Worm (Caenorhabditis elegans) whole organism, mixed stage, embryonic: ENCODE results near the gene madf-5.

ENCODE experiments used
- M03D4.4 ChIP-seq: sonication (generic microtip); optimal IDR thresholded peaks from 2 replicates; lab custom pipeline; 2017; ENCODE audit warnings: mild to moderate bottlenecking, missing genetic modification characterization, missing compliant biosample characterization
- bed-3 ChIP-seq: fragments of 200-800 bp; sonication (Bioruptor generic); optimal IDR thresholded peaks from 3 replicates; lab custom pipeline; 2018; ENCODE audit warnings: mild to moderate bottlenecking, missing genetic modification characterization, moderate library complexity, missing compliant biosample characterization
- blmp-1 ChIP-seq: fragments of 150-350 bp; optimal IDR thresholded peaks from 2 replicates; lab custom pipeline; 2014; ENCODE audit warnings: missing biosample characterization, missing genetic modification characterization
- ceh-43 ChIP-seq: fragments of 200-800 bp; sonication (Bioruptor generic); optimal IDR thresholded peaks from 2 replicates; lab custom pipeline; 2018; ENCODE audit warnings: mild to moderate bottlenecking, missing genetic modification characterization, moderate library complexity, missing compliant biosample characterization
- ceh-83 ChIP-seq: fragments of 200-800 bp; sonication (Bioruptor generic); optimal IDR thresholded peaks from 2 replicates; lab custom pipeline; 2018; ENCODE audit warnings: mild to moderate bottlenecking, missing genetic modification characterization, missing compliant biosample characterization
- ces-1 ChIP-seq: fragments of 150-350 bp; optimal IDR thresholded peaks from 2 replicates; lab custom pipeline; 2014; ENCODE audit warnings: missing biosample characterization, missing genetic modification reagents, missing genetic modification characterization
- cnd-1 ChIP-seq: fragments of 200-800 bp; sonication (Bioruptor generic); optimal IDR thresholded peaks from 2 replicates; lab custom pipeline; 2018; ENCODE audit warnings: mild to moderate bottlenecking, missing genetic modification characterization, missing compliant biosample characterization
- drap-1 ChIP-seq: fragments of 200-800 bp; sonication (Bioruptor generic); optimal IDR thresholded peaks from 3 replicates; lab custom pipeline; 2018; ENCODE audit warnings: mild to moderate bottlenecking, missing genetic modification characterization, missing compliant biosample characterization
- elt-1 ChIP-seq: sonication (generic microtip); optimal IDR thresholded peaks from 2 replicates; lab custom pipeline; 2017; ENCODE audit warnings: missing genetic modification characterization, mild to moderate bottlenecking, missing compliant biosample characterization, antibody characterized with exemption, moderate library complexity, borderline replicate concordance; ENCODE audit not compliant: insufficient read depth
- elt-3 ChIP-seq: fragments of 150-350 bp; optimal IDR thresholded peaks from 2 replicates; lab custom pipeline; 2014; ENCODE audit warnings: missing biosample characterization, missing genetic modification characterization
- flh-1 ChIP-seq: fragments of 200-800 bp; sonication (Bioruptor generic); optimal IDR thresholded peaks from 2 replicates; lab custom pipeline; 2018; ENCODE audit warnings: mild to moderate bottlenecking, missing genetic modification characterization, moderate library complexity, missing compliant biosample characterization
- ham-2 ChIP-seq: fragments of 200-800 bp; sonication (Bioruptor generic); optimal IDR thresholded peaks from 2 replicates; lab custom pipeline; 2018; ENCODE audit warnings: mild to moderate bottlenecking, missing genetic modification characterization, missing compliant biosample characterization
- hlh-1 ChIP-seq: fragments of 150-350 bp; optimal IDR thresholded peaks from 2 replicates; lab custom pipeline; 2014; ENCODE audit warnings: missing biosample characterization, missing genetic modification reagents, missing genetic modification characterization
- lin-13 ChIP-seq: fragments of 150-350 bp; optimal IDR thresholded peaks from 2 replicates; lab custom pipeline; 2014; ENCODE audit warnings: missing biosample characterization, missing genetic modification characterization
- lsy-2 ChIP-seq: fragments of 150-350 bp; optimal IDR thresholded peaks from 2 replicates; lab custom pipeline; 2014; ENCODE audit warnings: missing biosample characterization, missing genetic modification characterization
- mab-5 ChIP-seq: fragments of 150-350 bp; optimal IDR thresholded peaks from 2 replicates; lab custom pipeline; 2014; ENCODE audit warnings: missing biosample characterization, missing genetic modification characterization
- mep-1 ChIP-seq: fragments of 150-350 bp; optimal IDR thresholded peaks from 2 replicates; lab custom pipeline; 2017; ENCODE audit warnings: missing biosample characterization, missing genetic modification reagents, missing genetic modification characterization, inconsistent platforms
- mls-2 ChIP-seq: sonication (generic microtip); optimal IDR thresholded peaks from 2 replicates; lab custom pipeline; 2016; ENCODE audit warnings: mild to moderate bottlenecking, missing genetic modification characterization, moderate library complexity, missing compliant biosample characterization
- nhr-2 ChIP-seq: fragments of 150-350 bp; optimal IDR thresholded peaks from 2 replicates; lab custom pipeline; 2014; ENCODE audit warnings: missing biosample characterization, missing genetic modification characterization
- nhr-237 ChIP-seq: fragments of 150-350 bp; optimal IDR thresholded peaks from 2 replicates; lab custom pipeline; 2014; ENCODE audit warnings: missing biosample characterization, missing genetic modification characterization
- nhr-76 ChIP-seq: sonication (generic microtip); optimal IDR thresholded peaks from 2 replicates; lab custom pipeline; 2017; ENCODE audit warnings: missing biosample characterization, missing genetic modification characterization
- pha-4 ChIP-seq: fragments of 150-350 bp; optimal IDR thresholded peaks from 2 replicates; lab custom pipeline; 2018; ENCODE audit warnings: missing biosample characterization, missing genetic modification reagents, missing genetic modification characterization
- sem-2 ChIP-seq: fragments of 200-800 bp; sonication (Bioruptor generic); optimal IDR thresholded peaks from 2 replicates; lab custom pipeline; 2018; ENCODE audit warnings: mild to moderate bottlenecking, missing genetic modification characterization, missing compliant biosample characterization
- snpc-4 ChIP-seq: fragments of 150-350 bp; optimal IDR thresholded peaks from 2 replicates; lab custom pipeline; 2014; ENCODE audit warnings: missing biosample characterization, missing genetic modification characterization
- sptf-1 ChIP-seq: sonication (generic microtip); optimal IDR thresholded peaks from 2 replicates; lab custom pipeline; 2017; ENCODE audit warnings: mild to moderate bottlenecking, missing genetic modification characterization, moderate library complexity, missing compliant biosample characterization
- tbx-8 ChIP-seq: fragments of 200-800 bp; sonication (Bioruptor generic); optimal IDR thresholded peaks from 2 replicates; lab custom pipeline; 2018; ENCODE audit warnings: mild to moderate bottlenecking, missing genetic modification characterization, moderate library complexity, missing compliant biosample characterization
- unc-120 ChIP-seq: sonication (generic microtip); optimal IDR thresholded peaks from 2 replicates; lab custom pipeline; 2017; ENCODE audit warnings: missing genetic modification characterization, missing compliant biosample characterization; ENCODE audit not compliant: poor library complexity, severe bottlenecking
- unc-39 ChIP-seq: fragments of 150-350 bp; optimal IDR thresholded peaks from 2 replicates; lab custom pipeline; 2014; ENCODE audit warnings: missing biosample characterization, missing genetic modification characterization
- zip-8 ChIP-seq: fragments of 150-350 bp; optimal IDR thresholded peaks from 2 replicates; lab custom pipeline; 2014; ENCODE audit warnings: missing biosample characterization, missing genetic modification characterization

madf-5 gene

DNA sequence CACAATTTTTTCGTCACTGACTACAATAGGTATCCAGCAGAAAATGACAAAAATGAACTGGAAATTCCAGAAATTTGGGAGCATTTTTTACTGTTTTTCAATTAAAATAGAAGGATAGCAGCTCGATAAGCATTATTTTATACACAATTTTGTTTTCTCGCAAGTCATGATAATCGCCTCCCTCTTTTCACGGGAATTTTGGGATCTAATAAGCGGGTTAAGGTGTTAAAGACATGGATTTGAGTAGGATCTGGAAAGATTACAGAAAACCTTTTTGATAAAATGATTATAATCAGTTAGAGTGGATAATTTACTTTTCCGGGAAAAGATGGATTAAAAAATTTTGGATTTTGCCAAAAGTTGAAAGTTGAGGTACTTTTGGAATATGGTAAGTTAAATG is 24.7 kb upstream of the madf-5 start, which contains the start of gene gcy-29:
gcy-29 (minus strand) TSS at position 101 of the 400 bp plus-strand sequence.
- TF ChIP-seq elt-3 (tag; lab: Kevin White, UChicago) (no peak), tbx-8 (GFP tag; lab: Kevin White, UChicago) (no peak), nhr-76 (tag; lab: Kevin White, UChicago) (no peak), pha-4 (tag; lab: Kevin White, UChicago) (no peak), sem-2 (GFP tag; lab: Kevin White, UChicago) (no peak), drap-1 (GFP tag; lab: Kevin White, UChicago) (no peak), M03D4.4 (tag; lab: Kevin White, UChicago) (no peak), flh-1 (GFP tag; lab: Kevin White, UChicago) (no peak), ceh-83 (no peak), hlh-1 (tag; lab: Kevin White, UChicago) (no peak), mab-5 (tag; lab: Kevin White, UChicago) (no peak), nhr-237 (no peak), bed-3 (GFP tag; lab: Kevin White, UChicago) (no peak), nhr-2 (no peak), ces-1 (GFP tag; lab: Kevin White, UChicago) (no peak), blmp-1 (tag; lab: Kevin White, UChicago) (no peak), unc-39 (tag; lab: Kevin White, UChicago) (no peak), mls-2 (tag; lab: Kevin White, UChicago) (no peak), sptf-1 (tag; lab: Kevin White, UChicago) (no peak)
- TF ChIP-seq, all 35 proteins: peak for 0

DNA sequence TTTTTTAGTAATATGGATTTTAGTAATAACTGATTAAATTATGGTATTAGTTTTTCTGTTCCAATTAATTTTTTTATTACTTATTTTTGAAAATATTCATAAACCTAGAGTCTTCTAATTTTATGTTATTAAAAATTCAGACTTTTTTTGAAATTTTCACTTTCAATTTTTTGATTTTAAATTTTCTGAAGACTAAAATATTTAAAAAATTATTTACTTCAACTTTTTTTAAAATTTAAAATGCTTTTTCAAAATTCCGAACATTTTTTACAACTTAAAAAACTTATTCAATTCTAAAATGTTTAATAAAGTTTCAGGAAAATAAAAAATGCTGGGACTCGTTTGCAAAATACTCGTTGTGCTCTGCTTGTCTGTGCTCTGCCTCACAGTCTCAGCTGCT is 22.8 kb upstream of the madf-5 start, which contains the start of gene nlp-41:
nlp-41 (plus strand) TSS at position 301 of the 400 bp plus-strand sequence.
- TF ChIP-seq ces-1 (GFP tag; lab: Kevin White, UChicago) = no peak
- TF ChIP-seq M03D4.4 (tag; lab: Kevin White, UChicago) = no peak
- no peak for TF ChIP-seq snpc-4 (tag; lab: Kevin White, UChicago)
- no peak for TF ChIP-seq sem-2 (GFP tag; lab: Kevin White, UChicago)
- no peak for TF ChIP-seq unc-120 (tag; lab: Kevin White, UChicago)
- no peak for TF ChIP-seq elt-1 (tag; lab: Kevin White, UChicago)
- no peak for TF ChIP-seq flh-1 (GFP tag; lab: Kevin White, UChicago)
- no peak for TF ChIP-seq unc-39 (tag; lab: Kevin White, UChicago)
- TF ChIP-seq zip-8 = no peak
- TF ChIP-seq tbx-8 (GFP tag; lab: Kevin White, UChicago) = no peak
- TF ChIP-seq sptf-1 (tag; lab: Kevin White, UChicago) = no peak
- TF ChIP-seq mab-5 (tag; lab: Kevin White, UChicago) = no peak
- TF ChIP-seq nhr-237 = no peak
- no peak for TF ChIP-seq lin-13 (tag; lab: Kevin White, UChicago)

ce11 chrII:14555019-14555418 is 18.4 kb upstream of the madf-5 start:
- TF ChIP-seq ces-1 (GFP tag; lab: Kevin White, UChicago) (peak; percentile 30), hlh-1 (tag; lab: Kevin White, UChicago) (no peak)
- TF ChIP-seq, all 35 proteins: peak for 1

- TF ChIP-seq ceh-43 (GFP tag; lab: Kevin White, UChicago) (peak; percentile 8), lin-13 (tag; lab: Kevin White, UChicago) (peak; percentile 46), lsy-2 (tag; lab: Kevin White, UChicago) (peak; percentile 95), cnd-1 (tag; lab: Kevin White, UChicago) (peak; percentile 20), mls-2 (tag; lab: Kevin White, UChicago) (peak; percentile 20), bed-3 (GFP tag; lab: Kevin White, UChicago) (peak; percentile 1), mep-1 (tag; lab: Kevin White, UChicago) (peak; percentile 37), drap-1 (GFP tag; lab: Kevin White, UChicago) (peak; percentile 21), nhr-237 (peak; percentile 81), sptf-1 (tag; lab: Kevin White, UChicago) (peak; percentile 7), ham-2 (peak; percentile 76), unc-120 (tag; lab: Kevin White, UChicago) (peak; percentile 25), ces-1 (GFP tag; lab: Kevin White, UChicago) (peak; percentile 71)
Observed at ce11 chrII:14561549-14562115, 11.8 kb upstream of the madf-5 start, which contains the start of gene mog-4. mog-4 (minus strand) TSS chrII:14561599.
